Worm (Caenorhabditis elegans) whole organism, mixed stage, embryonic: ENCODE data around the gene srd-45.

Experiments used
- drap-1 ChIP-seq: fragments of 200-800 bp; sonication (Bioruptor generic); optimal IDR thresholded peaks from 3 replicates; lab custom pipeline; 2018; ENCODE audit warnings: mild to moderate bottlenecking, missing genetic modification characterization, missing compliant biosample characterization
- elt-3 ChIP-seq: fragments of 150-350 bp; optimal IDR thresholded peaks from 2 replicates; lab custom pipeline; 2014; ENCODE audit warnings: missing biosample characterization, missing genetic modification characterization
- lsy-2 ChIP-seq: fragments of 150-350 bp; optimal IDR thresholded peaks from 2 replicates; lab custom pipeline; 2014; ENCODE audit warnings: missing biosample characterization, missing genetic modification characterization
- nhr-28 ChIP-seq: fragments of 150-350 bp; optimal IDR thresholded peaks from 2 replicates; lab custom pipeline; 2014; ENCODE audit warnings: missing biosample characterization, missing genetic modification characterization
- pha-4 ChIP-seq: fragments of 150-350 bp; optimal IDR thresholded peaks from 2 replicates; lab custom pipeline; 2018; ENCODE audit warnings: missing biosample characterization, missing genetic modification reagents, missing genetic modification characterization
- snpc-4 ChIP-seq: fragments of 150-350 bp; optimal IDR thresholded peaks from 2 replicates; lab custom pipeline; 2014; ENCODE audit warnings: missing biosample characterization, missing genetic modification characterization
- unc-62 ChIP-seq: fragments of 150-350 bp; optimal IDR thresholded peaks from 2 replicates; lab custom pipeline; 2014; ENCODE audit warnings: missing biosample characterization, missing genetic modification reagents, missing genetic modification characterization
- ztf-11 ChIP-seq: fragments of 150-350 bp; optimal IDR thresholded peaks from 2 replicates; lab custom pipeline; 2014; ENCODE audit warnings: missing biosample characterization, missing genetic modification characterization

ce11 chrX:12314395-12314794, 14.4 kb upstream of the srd-45 start:
- TF ChIP-seq nhr-28 (tag; lab: Kevin White, UChicago) (no peak), ztf-11 (tag; lab: Kevin White, UChicago) (no peak), snpc-4 (no peak), unc-62 (no peak), elt-3 (tag; lab: Kevin White, UChicago) (no peak), lsy-2 (tag; lab: Kevin White, UChicago) (no peak), pha-4 (no peak), drap-1 (no peak)
